Fruit fly (Drosophila melanogaster): ENCODE data around the gene Pka-C1.

dm6 chr2L:9673235-9673634 lies 25.9 kb downstream of the Pka-C1 start:
- TF ChIP-seq h (optimal IDR thresholded peaks at IDR 0.05) (no peak), insv (optimal IDR thresholded peaks at IDR 0.05) (no peak), Myc (optimal IDR thresholded peaks at IDR 0.05) (no peak)
